Fruit fly (Drosophila melanogaster): ENCODE data around the gene Syx18.
A peak's percentile ranks its signal among the peaks of the same experiment; 100 is the strongest.

The Syx18 gene

dm6 chr3R:24634957-24635356 lies 9.6 kb upstream of the Syx18 start, which contains the start of gene MtnF:
TSS of gene MtnF (minus strand) at chr3R:24635165.
- no peak for TF ChIP-seq CG14711 (tag; optimal IDR thresholded peaks at IDR 0.05)
- no peak for TF ChIP-seq bab1 (GFP tag; optimal IDR thresholded peaks at IDR 0.05)
- TF ChIP-seq pad (GFP tag; optimal IDR thresholded peaks at IDR 0.05), result no peak
- no peak for TF ChIP-seq Crg-1 (GFP tag; optimal IDR thresholded peaks at IDR 0.05)
- TF ChIP-seq CG5204 (GFP tag; optimal IDR thresholded peaks at IDR 0.05), result no peak
- no peak for TF ChIP-seq CG7045 (GFP tag; optimal IDR thresholded peaks at IDR 0.05)
- TF ChIP-seq CG7101 (tag; optimal IDR thresholded peaks at IDR 0.05), result no peak
- TF ChIP-seq CG1620 (GFP tag; optimal IDR thresholded peaks at IDR 0.05), result no peak
- no peak for TF ChIP-seq kay (GFP tag; ENCODE audit: borderline replicate concordance)
- no peak for TF ChIP-seq cic (GFP tag; optimal IDR thresholded peaks at IDR 0.05)
- no peak for TF ChIP-seq Hr96 (GFP tag; optimal IDR thresholded peaks at IDR 0.05)
- TF ChIP-seq ovo (GFP tag; optimal IDR thresholded peaks at IDR 0.05), result no peak

dm6 chr3R:24634312-24634711 lies 8.9 kb upstream of the Syx18 start:
- TF ChIP-seq CG14711 (tag; optimal IDR thresholded peaks at IDR 0.05) (no peak), kay (GFP tag; ENCODE audit: borderline replicate concordance) (peak; percentile 73)

dm6 chr3R:24629877-24630808 lies 4.8 kb upstream of the Syx18 start, which contains the start of gene Wsck:
TSS of gene Wsck (minus strand) at chr3R:24630075.
- TF ChIP-seq cnc (optimal IDR thresholded peaks at IDR 0.05), result peak; percentile 55 to 76
- TF ChIP-seq CG33017 (tag; optimal IDR thresholded peaks at IDR 0.05), result no peak
- TF ChIP-seq CG7045 (GFP tag; optimal IDR thresholded peaks at IDR 0.05), result no peak
- no peak for TF ChIP-seq Crg-1 (GFP tag; optimal IDR thresholded peaks at IDR 0.05)
- no peak for TF ChIP-seq toe (GFP tag; optimal IDR thresholded peaks at IDR 0.05)
- peak; percentile 33 for TF ChIP-seq CG12768 (GFP tag; optimal IDR thresholded peaks at IDR 0.05)
- peak; percentile 77 for TF ChIP-seq cic (GFP tag; optimal IDR thresholded peaks at IDR 0.05)
- TF ChIP-seq CG11617 (GFP tag; optimal IDR thresholded peaks at IDR 0.05), result no peak
- TF ChIP-seq ovo (GFP tag; optimal IDR thresholded peaks at IDR 0.05), result peak; percentile 33
- TF ChIP-seq Clk (GFP tag; optimal IDR thresholded peaks at IDR 0.05), result no peak
- peak; percentile 82 for TF ChIP-seq Mnt (GFP tag; optimal IDR thresholded peaks at IDR 0.05)
- TF ChIP-seq CG1620 (GFP tag; optimal IDR thresholded peaks at IDR 0.05), result no peak
- TF ChIP-seq pad (GFP tag; optimal IDR thresholded peaks at IDR 0.05), result peak; percentile 68
- TF ChIP-seq Hr96 (GFP tag; optimal IDR thresholded peaks at IDR 0.05), result no peak
- TF ChIP-seq CG14711 (tag; optimal IDR thresholded peaks at IDR 0.05), result peak; percentile 19
- peak; percentile 63 for TF ChIP-seq bab1 (GFP tag; optimal IDR thresholded peaks at IDR 0.05)
- TF ChIP-seq CG5204 (GFP tag; optimal IDR thresholded peaks at IDR 0.05), result no peak
- peak; percentile 30 for TF ChIP-seq CG7101 (tag; optimal IDR thresholded peaks at IDR 0.05)
- TF ChIP-seq tj (GFP tag; optimal IDR thresholded peaks at IDR 0.05), result peak; percentile 89
- TF ChIP-seq kay (GFP tag; ENCODE audit: borderline replicate concordance), result peak; percentile 96

- TF ChIP-seq toe (GFP tag; optimal IDR thresholded peaks at IDR 0.05), result no peak
- TF ChIP-seq CG7101 (tag; optimal IDR thresholded peaks at IDR 0.05), result no peak
- no peak for TF ChIP-seq CG1620 (GFP tag; optimal IDR thresholded peaks at IDR 0.05)
- TF ChIP-seq cic (GFP tag; optimal IDR thresholded peaks at IDR 0.05), result peak; percentile 3
- peak; percentile 66 for TF ChIP-seq tj (GFP tag; optimal IDR thresholded peaks at IDR 0.05)
- TF ChIP-seq CG33017 (tag; optimal IDR thresholded peaks at IDR 0.05), result no peak
- no peak for TF ChIP-seq cnc (optimal IDR thresholded peaks at IDR 0.05)
- TF ChIP-seq CG12768 (GFP tag; optimal IDR thresholded peaks at IDR 0.05), result peak; percentile 54
Measured at dm6 chr3R:24626667-24627066, 1.3 kb upstream of the Syx18 start.

dm6 chr3R:24626003-24626486 lies 683 bp upstream of the Syx18 start:
- TF ChIP-seq ovo (GFP tag; optimal IDR thresholded peaks at IDR 0.05) (no peak), CG14711 (tag; optimal IDR thresholded peaks at IDR 0.05) (peak; percentile 37), CG12768 (GFP tag; optimal IDR thresholded peaks at IDR 0.05) (no peak), CG33017 (tag; optimal IDR thresholded peaks at IDR 0.05) (peak; percentile 11), CG7045 (GFP tag; optimal IDR thresholded peaks at IDR 0.05) (peak; percentile 65), cnc (optimal IDR thresholded peaks at IDR 0.05) (no peak), tj (GFP tag; optimal IDR thresholded peaks at IDR 0.05) (no peak), Hr96 (GFP tag; optimal IDR thresholded peaks at IDR 0.05) (no peak), kay (GFP tag; ENCODE audit: borderline replicate concordance) (no peak), CG5204 (GFP tag; optimal IDR thresholded peaks at IDR 0.05) (no peak), bab1 (GFP tag; optimal IDR thresholded peaks at IDR 0.05) (peak; percentile 34), CG7101 (tag; optimal IDR thresholded peaks at IDR 0.05) (peak; percentile 21), cic (GFP tag; optimal IDR thresholded peaks at IDR 0.05) (no peak), CG1620 (GFP tag; optimal IDR thresholded peaks at IDR 0.05) (no peak), Clk (GFP tag; optimal IDR thresholded peaks at IDR 0.05) (peak; percentile 17), toe (GFP tag; optimal IDR thresholded peaks at IDR 0.05) (no peak), CG11617 (GFP tag; optimal IDR thresholded peaks at IDR 0.05) (peak; percentile 14), Crg-1 (GFP tag; optimal IDR thresholded peaks at IDR 0.05) (no peak), pad (GFP tag; optimal IDR thresholded peaks at IDR 0.05) (peak; percentile 30), Mnt (GFP tag; optimal IDR thresholded peaks at IDR 0.05) (peak; percentile 43)

dm6 chr3R:24620569-24620968 lies 4.8 kb downstream of the Syx18 start:
- no peak for TF ChIP-seq CG14711 (tag; optimal IDR thresholded peaks at IDR 0.05)
- no peak for TF ChIP-seq Clk (GFP tag; optimal IDR thresholded peaks at IDR 0.05)
- no peak for TF ChIP-seq cnc (optimal IDR thresholded peaks at IDR 0.05)
- no peak for TF ChIP-seq CG5204 (GFP tag; optimal IDR thresholded peaks at IDR 0.05)
- TF ChIP-seq CG11617 (GFP tag; optimal IDR thresholded peaks at IDR 0.05), result no peak
- TF ChIP-seq toe (GFP tag; optimal IDR thresholded peaks at IDR 0.05), result no peak
- no peak for TF ChIP-seq CG7101 (tag; optimal IDR thresholded peaks at IDR 0.05)
- TF ChIP-seq pad (GFP tag; optimal IDR thresholded peaks at IDR 0.05), result no peak

Data from whole organism, adult.